Worm (Caenorhabditis elegans) whole organism, midembryonic: ENCODE results near the gene F44E2.10.

ENCODE experiments used
- T22C8.4 ChIP-seq: fragments of 200-800 bp; sonication (Bioruptor generic); IDR thresholded peaks from 2 replicates; pipeline ENCODE4 v1.3.6; 2022; ENCODE audit warnings: missing genetic modification characterization, missing compliant biosample characterization
- cog-1 ChIP-seq: sonication (generic microtip); optimal IDR thresholded peaks from 2 replicates; lab custom pipeline; 2016; ENCODE audit warnings: missing genetic modification characterization, missing compliant biosample characterization
- flt-1 ChIP-seq: fragments of 200-800 bp; sonication (Bioruptor generic); IDR thresholded peaks from 2 replicates; pipeline ENCODE4 v1.3.6; 2022; ENCODE audit warnings: missing genetic modification characterization, missing compliant biosample characterization
- med-1 ChIP-seq: sonication (generic microtip); optimal IDR thresholded peaks from 2 replicates; lab custom pipeline; 2017; ENCODE audit warnings: missing genetic modification characterization, mild to moderate bottlenecking, missing compliant biosample characterization, antibody characterized with exemption, missing genetic modification reagents; ENCODE audit not compliant: insufficient read depth
- ref-1 ChIP-seq: fragments of 200-800 bp; sonication (Bioruptor generic); conservative IDR thresholded peaks from 2 replicates; pipeline ENCODE4 v1.3.6; 2022; ENCODE audit warnings: missing genetic modification reagents, missing genetic modification characterization, missing compliant biosample characterization
- ztf-23 ChIP-seq: fragments of 200-800 bp; sonication (Bioruptor generic); IDR thresholded peaks from 2 replicates; pipeline ENCODE4 v1.3.6; 2022; ENCODE audit warnings: missing genetic modification reagents, missing genetic modification characterization, missing compliant biosample characterization

- no peak for TF ChIP-seq T22C8.4
- TF ChIP-seq cog-1 (tag; lab: Kevin White, UChicago) = no peak
- no peak for TF ChIP-seq med-1 (GFP tag; lab: Kevin White, UChicago)
- TF ChIP-seq flt-1 (GFP tag; lab: Robert Waterston, UW) = no peak
- TF ChIP-seq ztf-23 (GFP tag; lab: Robert Waterston, UW) = no peak
- no peak for TF ChIP-seq ref-1 (GFP tag; lab: Robert Waterston, UW)
Measured at ce11 chrIII:8824556-8824955, 6.4 kb downstream of the F44E2.10 start.
